Worm (Caenorhabditis elegans) whole organism, late embryonic: Measurements from ENCODE around the gene F55G11.4.

ENCODE experiments used
- C08G9.2 ChIP-seq: sonication (generic microtip); optimal IDR thresholded peaks from 2 replicates; lab custom pipeline; 2016; ENCODE audit warnings: mild to moderate bottlenecking, missing genetic modification characterization, moderate library complexity, missing compliant biosample characterization
- K02D7.2 ChIP-seq: sonication (generic microtip); optimal IDR thresholded peaks from 2 replicates; lab custom pipeline; 2017; ENCODE audit warnings: mild to moderate bottlenecking, missing genetic modification characterization, missing compliant biosample characterization
- Y22D7AL.16 ChIP-seq: sonication (generic microtip); optimal IDR thresholded peaks from 2 replicates; lab custom pipeline; 2016; ENCODE audit warnings: missing genetic modification characterization, missing compliant biosample characterization
- ceh-19 ChIP-seq: fragments of 200-800 bp; sonication (Bioruptor generic); optimal IDR thresholded peaks from 2 replicates; lab custom pipeline; 2018; ENCODE audit warnings: mild to moderate bottlenecking, missing genetic modification characterization, missing compliant biosample characterization
- ceh-48 ChIP-seq: sonication (generic microtip); optimal IDR thresholded peaks from 2 replicates; lab custom pipeline; 2016; ENCODE audit warnings: missing genetic modification characterization, inconsistent platforms, missing compliant biosample characterization
- lin-11 ChIP-seq: fragments of 200-800 bp; sonication (Bioruptor generic); optimal IDR thresholded peaks from 2 replicates; lab custom pipeline; 2018; ENCODE audit warnings: mild to moderate bottlenecking, missing genetic modification characterization, missing compliant biosample characterization
- nhr-11 ChIP-seq: fragments of 150-350 bp; optimal IDR thresholded peaks from 2 replicates; lab custom pipeline; 2014; ENCODE audit warnings: missing biosample characterization, missing genetic modification characterization
- pros-1 ChIP-seq: fragments of 150-350 bp; optimal IDR thresholded peaks from 2 replicates; lab custom pipeline; 2014; ENCODE audit warnings: missing biosample characterization, missing genetic modification reagents, missing genetic modification characterization
- rnt-1 ChIP-seq: sonication (generic microtip); optimal IDR thresholded peaks from 2 replicates; lab custom pipeline; 2016; ENCODE audit warnings: missing genetic modification characterization, missing compliant biosample characterization
- unc-55 ChIP-seq: sonication (generic microtip); optimal IDR thresholded peaks from 2 replicates; lab custom pipeline; 2017; ENCODE audit warnings: missing biosample characterization, missing genetic modification reagents, missing genetic modification characterization

DNA sequence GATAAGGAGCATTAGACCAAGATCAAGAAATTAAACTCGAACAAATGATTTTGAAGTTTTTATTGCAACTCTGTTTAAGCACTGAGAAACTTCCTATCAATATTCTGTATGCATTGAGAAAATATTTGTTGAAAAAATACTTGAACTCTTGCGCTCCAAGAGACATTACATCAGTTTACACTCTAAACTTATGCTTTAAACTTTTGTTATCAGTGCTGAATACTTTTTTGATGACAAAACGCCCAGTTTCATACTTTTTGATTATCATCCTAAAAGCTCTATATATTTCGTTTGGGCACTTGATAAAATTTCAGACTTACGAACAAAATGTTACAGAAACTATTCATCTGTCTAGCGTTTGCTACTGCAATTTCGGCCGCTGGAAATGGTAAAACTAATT, 2.6 kb downstream of the F55G11.4 start, which contains the start of gene dod-17:
- TF ChIP-seq rnt-1 (tag; lab: Kevin White, UChicago) (no peak), C08G9.2 (tag; lab: Kevin White, UChicago) (no peak), nhr-11 (tag; lab: Kevin White, UChicago) (no peak), ceh-19 (GFP tag; lab: Kevin White, UChicago) (no peak), Y22D7AL.16 (tag; lab: Kevin White, UChicago) (no peak), lin-11 (tag; lab: Kevin White, UChicago) (no peak), unc-55 (GFP tag; lab: Kevin White, UChicago) (no peak), K02D7.2 (tag; lab: Kevin White, UChicago) (no peak), ceh-48 (no peak), pros-1 (no peak)
